Fruit fly (Drosophila melanogaster) whole organism, pupa: ENCODE measurements around the gene nmd.

Source experiments
- CG14655 ChIP-seq: fragments of 200-800 bp; sonication (Bioruptor generic); optimal IDR thresholded peaks from 3 replicates; lab custom pipeline; 2017; ENCODE audit warnings: mild to moderate bottlenecking, missing biosample characterization, missing genetic modification reagents, missing genetic modification characterization
- CG17806 ChIP-seq: fragments of 200-800 bp; sonication (Bioruptor generic); optimal IDR thresholded peaks from 2 replicates; lab custom pipeline; 2018; ENCODE audit warnings: missing biosample characterization, mild to moderate bottlenecking, missing genetic modification characterization, moderate library complexity
- CG32121 ChIP-seq: fragments of 200-800 bp; sonication (Bioruptor generic); IDR thresholded peaks from 2 replicates; pipeline ENCODE4 v1.3.6; 2022; ENCODE audit warnings: missing biosample characterization, missing genetic modification characterization
- CG9948 ChIP-seq: fragments of 200-800 bp; sonication (Bioruptor generic); optimal IDR thresholded peaks from 2 replicates; lab custom pipeline; 2018; ENCODE audit warnings: missing biosample characterization, mild to moderate bottlenecking, missing genetic modification characterization, moderate library complexity
- EcR ChIP-seq: fragments of 200-800 bp; sonication (Bioruptor generic); optimal IDR thresholded peaks from 3 replicates; lab custom pipeline; 2019; ENCODE audit warnings: missing biosample characterization, missing genetic modification characterization, mild to moderate bottlenecking, moderate library complexity, missing genetic modification reagents
- rn ChIP-seq: fragments of 200-800 bp; sonication (Bioruptor generic); IDR thresholded peaks from 2 replicates; pipeline ENCODE4 v1.3.6; 2022; ENCODE audit warnings: missing biosample characterization, missing genetic modification characterization

dm6 chr2L:10292066-10292560 is 11.6 kb downstream of the nmd start, which contains the start of gene Ufd4:
- no peak for TF ChIP-seq CG9948 (tag; lab: Kevin White, UChicago)
- TF ChIP-seq rn (GFP tag; lab: Robert Waterston, UW) = no peak
- TF ChIP-seq CG32121 (GFP tag; lab: Robert Waterston, UW) = peak; percentile 66
- no peak for TF ChIP-seq EcR (GFP tag; lab: Kevin White, UChicago)
- TF ChIP-seq CG14655 (GFP tag; lab: Kevin White, UChicago) = no peak
- peak; percentile 49 for TF ChIP-seq CG17806
